Worm (Caenorhabditis elegans): ENCODE results near the gene col-132.

The col-132 gene

DNA sequence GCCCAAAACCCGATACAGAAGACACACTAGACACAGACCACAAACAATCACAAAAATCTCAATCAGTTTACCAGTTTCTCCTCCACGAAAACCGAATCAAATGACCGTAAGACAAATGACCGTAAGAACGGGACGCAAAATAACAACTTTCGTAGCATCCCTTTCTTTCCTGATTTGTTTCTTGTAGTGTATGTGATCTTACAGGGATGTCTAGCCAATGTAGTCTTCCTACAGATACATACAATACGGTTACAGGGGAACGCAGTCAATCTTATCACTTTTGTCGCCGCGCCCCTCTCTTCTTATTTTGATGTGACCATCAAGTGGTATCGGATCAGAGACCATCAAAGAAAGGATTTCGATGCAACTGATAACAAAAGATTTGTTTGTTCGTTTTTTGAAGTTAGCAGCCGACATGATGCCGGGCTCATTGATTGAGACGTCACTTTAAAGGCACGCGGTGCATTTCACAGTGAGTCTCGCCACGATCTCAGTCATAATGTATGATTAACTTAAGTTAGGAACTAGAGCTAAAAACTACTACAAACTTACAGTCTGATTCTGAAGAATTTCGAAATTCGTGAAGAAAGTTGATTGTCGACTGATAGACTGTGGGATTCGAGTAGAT is 15.1 kb downstream of the col-132 start:
- TF ChIP-seq F10B5.3 (tag; optimal IDR thresholded peaks at IDR 0.05) (no peak), daf-19 (GFP tag; conservative IDR thresholded peaks at IDR 0.05) (no peak), nhr-41 (GFP tag; IDR thresholded peaks at IDR 0.05) (no peak), zip-2 (tag; optimal IDR thresholded peaks at IDR 0.05) (no peak), spr-1 (tag; optimal IDR thresholded peaks at IDR 0.05) (no peak), nhr-42 (GFP tag; IDR thresholded peaks at IDR 0.05) (no peak), nhr-77 (tag; optimal IDR thresholded peaks at IDR 0.05) (peak; percentile 62), egl-43 (GFP tag; IDR thresholded peaks at IDR 0.05) (no peak), ctbp-1 (GFP tag; IDR thresholded peaks at IDR 0.05) (no peak), aly-2 (tag; optimal IDR thresholded peaks at IDR 0.05) (no peak), aha-1 (tag) (no peak), hlh-30 (tag; optimal IDR thresholded peaks at IDR 0.05; ENCODE audit: insufficient read depth) (peak; percentile 25), Y75B8A.6 (GFP tag; IDR thresholded peaks at IDR 0.05) (no peak), set-16 (GFP tag; IDR thresholded peaks at IDR 0.05) (no peak), F49E8.2 (tag; optimal IDR thresholded peaks at IDR 0.05; ENCODE audit: borderline replicate concordance) (no peak), lin-38 (GFP tag; IDR thresholded peaks at IDR 0.05) (no peak), mdl-1 (tag; optimal IDR thresholded peaks at IDR 0.05) (peak in 1 of 2 experiments; percentile 47), F26F4.8 (GFP tag; conservative IDR thresholded peaks at IDR 0.05) (no peak), zip-11 (GFP tag; IDR thresholded peaks at IDR 0.05) (no peak), daf-8 (GFP tag; IDR thresholded peaks at IDR 0.05) (no peak), dpl-1 (GFP tag; optimal IDR thresholded peaks at IDR 0.05) (no peak), nhr-25 (tag; optimal IDR thresholded peaks at IDR 0.05; ENCODE audit: borderline replicate concordance, insufficient read depth) (no peak), nhr-111 (GFP tag; optimal IDR thresholded peaks at IDR 0.05) (no peak), saeg-2 (GFP tag; IDR thresholded peaks at IDR 0.05) (no peak), mxl-3 (GFP tag; optimal IDR thresholded peaks at IDR 0.05) (peak; percentile 9), ZK337.2 (GFP tag; IDR thresholded peaks at IDR 0.05) (no peak), skn-1 (tag; optimal IDR thresholded peaks at IDR 0.05) (no peak), vab-7 (GFP tag; IDR thresholded peaks at IDR 0.05) (no peak), ztf-11 (tag; optimal IDR thresholded peaks at IDR 0.05) (no peak), unc-62 (GFP tag; optimal IDR thresholded peaks at IDR 0.05 in 1 of 2) (peak in 1 of 2 experiments; percentile 80), unc-62 (tag; optimal IDR thresholded peaks at IDR 0.05) (no peak), fos-1 (tag; optimal IDR thresholded peaks at IDR 0.05) (no peak), madf-5 (GFP tag; IDR thresholded peaks at IDR 0.05) (no peak), gei-8 (GFP tag; optimal IDR thresholded peaks at IDR 0.05) (no peak), egl-27 (tag; optimal IDR thresholded peaks at IDR 0.05) (no peak), nhr-76 (tag; optimal IDR thresholded peaks at IDR 0.05) (no peak), php-3 (GFP tag; IDR thresholded peaks at IDR 0.05) (no peak), dmd-6 (GFP tag; IDR thresholded peaks at IDR 0.05) (0 out of 2 replicates have a peak, but pooled peaks have one; percentile 9), zfp-2 (tag; optimal IDR thresholded peaks at IDR 0.05) (no peak), ceh-32 (tag; optimal IDR thresholded peaks at IDR 0.05; ENCODE audit: poor library complexity) (no peak), pqm-1 (tag; optimal IDR thresholded peaks at IDR 0.05) (no peak), nhr-11 (tag; optimal IDR thresholded peaks at IDR 0.05) (no peak), tag-97 (GFP tag; IDR thresholded peaks at IDR 0.05) (no peak), F44E2.7 (GFP tag; IDR thresholded peaks at IDR 0.05) (no peak), madf-9 (GFP tag; conservative IDR thresholded peaks at IDR 0.05) (no peak), ceh-20 (GFP tag; IDR thresholded peaks at IDR 0.05) (no peak), nhr-102 (tag; optimal IDR thresholded peaks at IDR 0.05) (no peak), nhr-28 (tag; optimal IDR thresholded peaks at IDR 0.05) (peak; percentile 100), unc-39 (tag; optimal IDR thresholded peaks at IDR 0.05) (no peak), nhr-10 (tag; optimal IDR thresholded peaks at IDR 0.05) (no peak), hlh-11 (tag; optimal IDR thresholded peaks at IDR 0.05) (peak; percentile 58), hmg-1.1 (GFP tag; IDR thresholded peaks at IDR 0.05) (no peak)

Data from whole organism, L4 larva.